Worm (Caenorhabditis elegans): ENCODE measurements around the gene pqn-29.

Gene pqn-29

ce11 chrIII:4594762-4595523, 51.2 kb downstream of the pqn-29 start:
- TF ChIP-seq lin-26 (GFP tag; IDR thresholded peaks at IDR 0.05), result 0 out of 2 replicates have a peak, but pooled peaks have one; percentile 43
- TF ChIP-seq xnd-1 (tag; optimal IDR thresholded peaks at IDR 0.05), result no peak

- TF ChIP-seq bed-1 (GFP tag; IDR thresholded peaks at IDR 0.05) (no peak), B0035.1 (tag; optimal IDR thresholded peaks at IDR 0.05) (no peak), F49E8.2 (tag; optimal IDR thresholded peaks at IDR 0.05; ENCODE audit: insufficient read depth) (no peak), nhr-120 (GFP tag; IDR thresholded peaks at IDR 0.05) (no peak), snpc-1.3 (tag; optimal IDR thresholded peaks at IDR 0.05; ENCODE audit: insufficient read depth) (no peak), ztf-6 (GFP tag; IDR thresholded peaks at IDR 0.05) (no peak), gei-17 (GFP tag; optimal IDR thresholded peaks at IDR 0.05) (no peak), snpc-3.4 (tag; optimal IDR thresholded peaks at IDR 0.05) (no peak), ceh-91 (GFP tag; IDR thresholded peaks at IDR 0.05) (no peak), let-607 (tag; optimal IDR thresholded peaks at IDR 0.05) (no peak), F39B2.1 (GFP tag; IDR thresholded peaks at IDR 0.05) (no peak), madf-10 (tag; optimal IDR thresholded peaks at IDR 0.05) (no peak), lir-1 (GFP tag; conservative IDR thresholded peaks at IDR 0.05) (no peak), repo-1 (tag; optimal IDR thresholded peaks at IDR 0.05) (no peak), ztf-22 (GFP tag; optimal IDR thresholded peaks at IDR 0.05) (no peak), egl-44 (GFP tag; IDR thresholded peaks at IDR 0.05) (no peak), Y56A3A.18 (GFP tag; IDR thresholded peaks at IDR 0.05) (no peak), sea-2 (GFP tag; IDR thresholded peaks at IDR 0.05) (no peak)
Observed at ce11 chrIII:4594324-4594723, 51.8 kb downstream of the pqn-29 start, which contains the start of gene apc-11. apc-11 (minus strand) TSS chrIII:4594424.

All from whole organism, young adult.